Worm (Caenorhabditis elegans) whole organism, L2 larva: ENCODE data around the gene F54D5.17.

Experiments used
- ZK546.5 ChIP-seq: sonication (generic microtip); optimal IDR thresholded peaks from 2 replicates; lab custom pipeline; 2017; ENCODE audit warnings: missing biosample characterization, missing genetic modification characterization
- ama-1 ChIP-seq: fragments of 150-350 bp; optimal IDR thresholded peaks from 2 replicates; lab custom pipeline; 2018; ENCODE audit warnings: inconsistent platforms
- ceh-82 ChIP-seq: fragments of 150-350 bp; optimal IDR thresholded peaks from 2 replicates; lab custom pipeline; 2014; ENCODE audit warnings: missing biosample characterization, missing genetic modification characterization
- egl-27 ChIP-seq: sonication (generic microtip); optimal IDR thresholded peaks from 3 replicates; lab custom pipeline; 2017; ENCODE audit warnings: missing biosample characterization, missing genetic modification reagents, missing genetic modification characterization
- lin-39 ChIP-seq: fragments of 150-350 bp; optimal IDR thresholded peaks from 2 replicates; lab custom pipeline; 2014; ENCODE audit warnings: missing biosample characterization, missing genetic modification reagents, missing genetic modification characterization
- mdl-1 ChIP-seq, 2 experiments: fragments of 150-350 bp in 1 of 2; sonication (generic microtip) in 1 of 2; optimal IDR thresholded peaks; 2 replicates each; lab custom pipeline; 2017; ENCODE audit warnings: missing biosample characterization in 2 of 2, missing genetic modification characterization in 2 of 2
- nhr-11 ChIP-seq: fragments of 150-350 bp; optimal IDR thresholded peaks from 2 replicates; lab custom pipeline; 2014; ENCODE audit warnings: missing biosample characterization, missing genetic modification characterization
- nhr-12 ChIP-seq: fragments of 150-350 bp; optimal IDR thresholded peaks from 2 replicates; lab custom pipeline; 2014; ENCODE audit warnings: missing biosample characterization, missing genetic modification characterization
- nhr-129 ChIP-seq: fragments of 150-350 bp; optimal IDR thresholded peaks from 2 replicates; lab custom pipeline; 2014; ENCODE audit warnings: missing biosample characterization, missing genetic modification characterization
- nhr-23 ChIP-seq: fragments of 150-350 bp; optimal IDR thresholded peaks from 2 replicates; lab custom pipeline; 2014; ENCODE audit warnings: missing biosample characterization, missing genetic modification reagents, missing genetic modification characterization
- nhr-6 ChIP-seq: fragments of 150-350 bp; optimal IDR thresholded peaks from 2 replicates; lab custom pipeline; 2014; ENCODE audit warnings: missing biosample characterization, missing genetic modification characterization
- nhr-77 ChIP-seq: fragments of 150-350 bp; optimal IDR thresholded peaks from 2 replicates; lab custom pipeline; 2014; ENCODE audit warnings: missing biosample characterization, missing genetic modification characterization
- unc-39 ChIP-seq: fragments of 150-350 bp; optimal IDR thresholded peaks from 2 replicates; lab custom pipeline; 2014; ENCODE audit warnings: missing biosample characterization, missing genetic modification characterization
- zag-1 ChIP-seq: fragments of 150-350 bp; optimal IDR thresholded peaks from 2 replicates; lab custom pipeline; 2014; ENCODE audit warnings: missing biosample characterization, missing genetic modification characterization

DNA sequence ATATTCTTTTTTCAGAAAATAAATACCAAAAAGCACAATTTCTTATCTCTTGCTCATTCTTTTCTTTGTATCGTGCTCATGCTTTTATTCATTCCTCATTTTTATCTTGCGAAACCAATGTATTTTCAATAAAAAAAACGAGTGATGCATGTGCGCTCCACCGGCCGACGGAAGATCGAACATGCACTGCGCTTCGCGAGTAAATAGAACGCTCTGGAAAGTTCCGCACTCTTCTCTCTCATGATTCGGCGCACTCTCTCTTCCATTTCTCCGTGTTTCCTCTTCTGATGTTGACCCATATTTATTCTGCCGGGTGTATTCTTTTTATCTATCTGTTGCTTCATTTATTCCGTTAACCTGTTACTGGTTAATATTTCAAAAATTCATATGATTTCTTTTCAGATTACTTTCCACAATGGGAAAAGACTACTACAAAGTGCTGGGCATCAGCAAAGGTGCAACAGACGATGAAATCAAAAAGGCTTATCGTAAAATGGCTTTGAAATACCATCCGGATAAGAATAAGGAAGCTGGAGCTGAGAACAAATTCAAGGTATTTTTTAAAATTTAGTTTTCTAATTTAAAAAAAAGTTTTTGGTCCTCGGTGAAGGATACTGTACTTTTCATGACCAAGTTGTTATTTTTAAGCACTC is 11.0 kb upstream of the F54D5.17 start, which contains the start of gene dnj-13:
- peak; percentile 88 for TF ChIP-seq ama-1
- TF ChIP-seq nhr-6, result peak; percentile 89
- TF ChIP-seq egl-27 (tag; lab: Kevin White, UChicago), result peak; percentile 76
- peak; percentile 54 for TF ChIP-seq ceh-82 (tag; lab: Kevin White, UChicago)
- no peak for TF ChIP-seq nhr-23 (tag; lab: Kevin White, UChicago)
- peak; percentile 70 for TF ChIP-seq zag-1 (tag; lab: Kevin White, UChicago)
- TF ChIP-seq nhr-12 (tag; lab: Kevin White, UChicago), result no peak
- no peak for TF ChIP-seq nhr-11 (tag; lab: Kevin White, UChicago)
- peak; percentile 30 for TF ChIP-seq lin-39 (tag; lab: Kevin White, UChicago)
- TF ChIP-seq nhr-77, result peak; percentile 82
- peak; percentile 53 to 78 for TF ChIP-seq mdl-1 (tag; optimal IDR thresholded peaks at IDR 0.05; lab: Kevin White, UChicago)
- no peak for TF ChIP-seq unc-39
- peak; percentile 38 for TF ChIP-seq ZK546.5 (tag; lab: Kevin White, UChicago)
- peak; percentile 86 for TF ChIP-seq nhr-129 (tag; lab: Kevin White, UChicago)
